Fruit fly (Drosophila melanogaster): ENCODE data around the gene Doc3.

Doc3 gene

dm6 chr3L:9042200-9042988 is 37.4 kb downstream of the Doc3 start:
- TF ChIP-seq CTCF (optimal IDR thresholded peaks at IDR 0.05) (no peak), CG8478 (optimal IDR thresholded peaks at IDR 0.05) (no peak)

DNA sequence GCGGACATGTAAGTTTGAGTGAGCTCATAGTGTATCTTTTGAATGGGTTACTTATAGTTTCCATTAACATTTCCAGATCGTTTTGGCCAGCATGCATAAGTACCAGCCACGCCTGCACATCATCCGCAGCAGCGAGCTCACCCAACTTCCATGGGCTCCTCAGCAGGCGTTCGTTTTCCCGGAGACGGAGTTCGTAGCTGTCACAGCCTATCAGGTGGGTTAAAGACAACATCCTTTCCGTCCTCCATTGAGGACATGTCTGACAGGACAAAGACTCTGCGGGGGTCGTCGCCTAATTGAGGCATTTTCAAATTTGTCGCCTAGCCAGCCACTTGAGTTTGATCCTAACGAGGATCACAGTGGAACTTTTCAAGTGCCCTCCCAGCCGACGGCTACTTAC is 38.7 kb downstream of the Doc3 start:
- TF ChIP-seq CTCF (optimal IDR thresholded peaks at IDR 0.05) (no peak), CG8478 (optimal IDR thresholded peaks at IDR 0.05) (no peak)

DNA sequence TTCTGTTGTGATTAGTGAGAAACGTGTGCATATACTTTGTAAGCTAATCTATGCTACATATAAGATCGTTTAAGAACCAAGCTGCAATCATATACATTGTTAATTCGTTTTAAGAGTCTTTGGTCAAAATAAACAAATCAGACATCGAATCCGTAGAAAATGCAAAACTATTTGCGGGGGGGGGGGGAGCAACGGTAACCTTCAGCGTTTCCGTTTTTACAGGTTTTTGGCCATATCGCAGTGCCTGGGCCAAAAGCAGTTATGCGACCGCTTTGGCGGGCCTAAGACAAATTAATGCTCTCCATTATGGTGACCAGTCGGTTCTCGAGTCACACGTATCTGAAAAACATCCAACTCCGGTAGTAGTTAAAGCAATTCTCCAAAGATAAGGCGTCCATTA is 39.9 kb downstream of the Doc3 start:
- no peak for TF ChIP-seq CTCF (optimal IDR thresholded peaks at IDR 0.05)
- TF ChIP-seq CG8478 (optimal IDR thresholded peaks at IDR 0.05) = no peak

dm6 chr3L:9045318-9045717 is 40.3 kb downstream of the Doc3 start:
- TF ChIP-seq CG8478 (optimal IDR thresholded peaks at IDR 0.05) (no peak), CTCF (optimal IDR thresholded peaks at IDR 0.05) (no peak)

DNA sequence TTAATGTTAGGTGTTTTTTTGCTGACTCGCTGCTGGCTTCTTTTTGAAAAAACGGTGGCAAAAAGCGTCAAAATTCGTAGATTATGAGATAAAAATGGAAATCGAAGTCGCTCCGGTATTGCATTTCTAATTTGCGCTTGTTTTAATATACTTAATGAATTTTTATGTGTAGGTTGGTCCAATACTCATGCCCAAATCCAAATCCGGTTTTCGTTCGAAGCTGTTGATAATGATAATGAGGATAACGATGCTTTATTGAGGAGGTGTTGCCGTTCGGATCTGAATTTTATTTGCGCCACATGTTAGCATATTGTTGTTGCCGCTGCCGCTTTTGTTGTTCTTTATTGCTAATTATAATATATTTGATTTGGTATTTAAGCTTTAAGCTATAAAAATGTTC is 41.3 kb downstream of the Doc3 start:
- TF ChIP-seq CTCF (optimal IDR thresholded peaks at IDR 0.05) (no peak), CG8478 (optimal IDR thresholded peaks at IDR 0.05) (no peak)

dm6 chr3L:9047062-9047461 is 42.1 kb downstream of the Doc3 start, which contains the start of gene Argk2:
Gene Argk2 (plus strand): TSS chr3L:9047439.
- TF ChIP-seq CG8478 (optimal IDR thresholded peaks at IDR 0.05) (no peak), CTCF (optimal IDR thresholded peaks at IDR 0.05) (peak in 1 of 2 experiments; percentile 60)

DNA sequence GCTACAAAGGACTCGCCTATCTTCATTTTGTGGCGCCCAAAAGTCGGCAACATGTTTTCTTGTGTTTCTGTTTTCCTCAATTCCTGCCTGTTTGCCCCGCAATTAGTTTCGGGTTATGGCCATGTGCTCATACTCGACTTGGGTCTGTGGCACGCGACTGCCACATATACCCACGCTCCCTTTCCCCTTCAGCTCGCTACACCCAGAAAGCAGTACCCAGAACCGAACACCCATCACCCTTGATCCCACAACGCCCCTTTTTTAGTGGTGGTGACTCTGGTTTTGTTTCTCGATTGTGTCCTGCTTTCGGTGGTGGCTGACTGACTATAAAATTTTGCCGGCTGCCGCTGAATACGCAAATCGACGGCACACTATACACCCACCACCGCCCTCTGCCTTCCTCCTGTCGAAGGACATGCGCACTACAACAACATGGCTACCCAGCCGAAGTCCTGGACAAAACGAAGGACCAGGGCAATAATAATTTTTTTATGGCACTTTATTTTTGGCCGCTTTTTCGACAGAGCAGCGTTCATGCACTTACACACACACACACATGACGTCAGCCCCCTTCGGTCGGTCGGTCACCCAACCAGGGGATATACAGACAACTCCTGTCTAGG is 45.6 kb downstream of the Doc3 start:
- TF ChIP-seq CG8478 (optimal IDR thresholded peaks at IDR 0.05) = no peak
- no peak for TF ChIP-seq CTCF (optimal IDR thresholded peaks at IDR 0.05)

DNA sequence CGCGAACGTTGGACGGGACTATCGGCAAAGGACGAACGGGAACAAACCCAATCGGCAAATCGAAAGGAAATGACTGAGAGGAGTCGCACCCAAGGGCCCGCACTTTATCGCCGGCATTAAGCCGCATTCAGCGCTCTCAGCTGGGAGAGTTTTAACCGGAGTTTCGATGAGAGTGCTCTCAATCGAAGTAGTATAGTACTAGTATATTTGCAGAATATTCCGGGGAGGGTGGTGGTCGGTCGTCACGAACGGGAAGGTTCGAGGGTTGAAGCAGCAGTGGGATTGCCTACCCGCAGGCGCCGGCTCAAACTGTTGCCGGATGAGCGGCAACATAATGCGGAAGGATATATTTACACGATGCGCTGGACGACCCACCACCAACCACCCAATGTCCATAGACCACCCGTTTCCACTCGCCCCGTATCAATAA is 46.8 kb downstream of the Doc3 start:
- no peak for TF ChIP-seq CTCF (optimal IDR thresholded peaks at IDR 0.05)
- TF ChIP-seq CG8478 (optimal IDR thresholded peaks at IDR 0.05) = no peak

dm6 chr3L:9052798-9053541 is 48.0 kb downstream of the Doc3 start:
- TF ChIP-seq CG8478 (optimal IDR thresholded peaks at IDR 0.05) (no peak), CTCF (optimal IDR thresholded peaks at IDR 0.05) (no peak)

DNA sequence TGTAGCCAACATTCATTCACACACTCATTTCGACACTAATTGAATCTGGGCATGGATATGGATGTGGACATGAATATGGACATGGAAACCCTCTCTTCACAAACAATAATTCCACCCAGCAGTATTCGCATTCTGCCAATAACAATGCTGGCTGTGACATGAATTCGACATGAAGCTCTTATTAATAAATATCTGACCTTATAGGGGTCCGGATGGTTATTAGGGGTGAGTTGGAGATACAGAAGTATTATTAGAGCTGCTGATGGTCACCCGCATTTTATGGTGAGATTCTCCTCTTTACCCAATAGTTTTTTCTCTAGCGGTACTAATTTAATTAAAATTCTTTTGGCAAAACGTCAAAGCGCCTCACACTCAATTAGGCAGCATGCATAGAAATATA is 49.2 kb downstream of the Doc3 start:
- TF ChIP-seq CG8478 (optimal IDR thresholded peaks at IDR 0.05) (no peak), CTCF (optimal IDR thresholded peaks at IDR 0.05) (no peak)

- TF ChIP-seq CG8478 (optimal IDR thresholded peaks at IDR 0.05) = no peak
- TF ChIP-seq CTCF (optimal IDR thresholded peaks at IDR 0.05) = peak; percentile 80 to 88
These were observed 49.9 kb downstream of the Doc3 start for dm6 chr3L:9054822-9055407.

dm6 chr3L:9055870-9056807 is 51.1 kb downstream of the Doc3 start:
- TF ChIP-seq CG8478 (optimal IDR thresholded peaks at IDR 0.05) (no peak), CTCF (optimal IDR thresholded peaks at IDR 0.05) (no peak)
